Worm (Caenorhabditis elegans): ENCODE results near the gene str-143.

- no peak for TF ChIP-seq nhr-28 (tag; optimal IDR thresholded peaks at IDR 0.05)
- TF ChIP-seq vab-7 (GFP tag; IDR thresholded peaks at IDR 0.05), result no peak
- TF ChIP-seq nhr-11 (tag; optimal IDR thresholded peaks at IDR 0.05), result no peak
- TF ChIP-seq lin-39 (tag; optimal IDR thresholded peaks at IDR 0.05), result no peak
- no peak for TF ChIP-seq lin-13 (GFP tag; optimal IDR thresholded peaks at IDR 0.05)
- TF ChIP-seq dmd-8 (GFP tag; IDR thresholded peaks at IDR 0.05), result no peak
Measured at ce11 chrV:8055170-8055569, 14.4 kb downstream of the str-143 start.
